Worm (Caenorhabditis elegans): ENCODE data around the gene srz-9.

DNA sequence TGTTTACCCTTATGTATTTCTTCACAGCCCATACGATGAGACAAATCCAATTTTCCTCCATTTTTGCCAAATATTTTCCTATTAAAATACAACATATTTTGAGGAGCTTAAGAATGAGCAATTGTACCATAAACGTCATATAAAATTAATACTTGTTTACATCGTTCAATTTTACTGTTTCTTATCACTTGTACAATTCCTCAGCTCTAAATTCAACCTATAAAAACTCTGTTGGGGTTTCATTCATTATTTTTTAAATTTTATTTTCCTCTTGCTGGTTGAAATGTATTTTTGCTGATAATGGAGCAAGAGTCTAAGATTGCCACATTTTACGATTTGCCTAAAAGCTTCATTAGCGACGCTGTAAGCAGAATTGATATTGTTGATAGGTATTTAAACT is 39.6 kb downstream of the srz-9 start, which contains the start of gene fbxa-75:
- no peak for TF ChIP-seq blmp-1 (tag; optimal IDR thresholded peaks at IDR 0.05)
- TF ChIP-seq nhr-237 (tag; optimal IDR thresholded peaks at IDR 0.05): no peak
- TF ChIP-seq pha-4 (tag; optimal IDR thresholded peaks at IDR 0.05): no peak
- TF ChIP-seq nhr-76 (tag; optimal IDR thresholded peaks at IDR 0.05): no peak
- TF ChIP-seq sptf-1 (tag; optimal IDR thresholded peaks at IDR 0.05): no peak
- TF ChIP-seq ces-1 (GFP tag; optimal IDR thresholded peaks at IDR 0.05): no peak
- no peak for TF ChIP-seq ztf-11 (tag; optimal IDR thresholded peaks at IDR 0.05)
- TF ChIP-seq lin-32 (GFP tag; optimal IDR thresholded peaks at IDR 0.05): no peak
- no peak for TF ChIP-seq elt-1 (tag; optimal IDR thresholded peaks at IDR 0.05; ENCODE audit: borderline replicate concordance, insufficient read depth)
